Fruit fly (Drosophila melanogaster) whole organism, embryonic: ENCODE results near the gene CG10011.

Experiments
- CG10267 ChIP-seq: fragments of 200-800 bp; sonication (Bioruptor generic); optimal IDR thresholded peaks from 2 replicates; lab custom pipeline; 2018; ENCODE audit warnings: missing biosample characterization, mild to moderate bottlenecking, missing genetic modification characterization, moderate library complexity
- CG14667 ChIP-seq: fragments of 200-800 bp; sonication (Bioruptor generic); IDR thresholded peaks from 2 replicates; pipeline ENCODE4 v1.3.6; 2022; ENCODE audit warnings: missing biosample characterization, missing genetic modification characterization
- CG14860 ChIP-seq: fragments of 200-800 bp; sonication (Bioruptor generic); IDR thresholded peaks from 3 replicates; pipeline ENCODE4 v1.3.6; 2022; ENCODE audit warnings: missing biosample characterization, missing genetic modification characterization; ENCODE audit not compliant: partially characterized antibody
- CG1603 ChIP-seq: fragments of 200-800 bp; sonication (Bioruptor generic); optimal IDR thresholded peaks from 2 replicates; lab custom pipeline; 2019; ENCODE audit warnings: missing biosample characterization, mild to moderate bottlenecking, missing genetic modification characterization, moderate library complexity
- CG1647 ChIP-seq: fragments of 200-800 bp; sonication (Bioruptor generic); optimal IDR thresholded peaks from 3 replicates; lab custom pipeline; 2016; ENCODE audit warnings: missing biosample characterization, missing genetic modification characterization
- CG17361 ChIP-seq: fragments of 200-800 bp; sonication (Bioruptor generic); IDR thresholded peaks from 3 replicates; pipeline ENCODE4 v1.3.6; 2022; ENCODE audit warnings: missing biosample characterization, missing genetic modification characterization
- CG17385 ChIP-seq: fragments of 200-800 bp; sonication (Bioruptor generic); optimal IDR thresholded peaks from 3 replicates; lab custom pipeline; 2018; ENCODE audit warnings: missing biosample characterization, mild to moderate bottlenecking, missing genetic modification characterization
- CG18764 ChIP-seq: fragments of 200-800 bp; sonication (Bioruptor generic); optimal IDR thresholded peaks from 3 replicates; lab custom pipeline; 2016; ENCODE audit warnings: missing biosample characterization, missing genetic modification characterization
- CG30020 ChIP-seq: fragments of 200-800 bp; optimal IDR thresholded peaks from 2 replicates; lab custom pipeline; 2019; ENCODE audit warnings: missing biosample characterization, mild to moderate bottlenecking, missing genetic modification characterization, moderate library complexity
- CG32532 ChIP-seq: fragments of 200-800 bp; sonication (Bioruptor generic); IDR thresholded peaks from 2 replicates; pipeline ENCODE4 v1.3.6; 2022; ENCODE audit warnings: missing biosample characterization, missing genetic modification characterization
- CG33213 ChIP-seq: fragments of 200-800 bp; sonication (Bioruptor generic); optimal IDR thresholded peaks from 3 replicates; lab custom pipeline; 2016; ENCODE audit warnings: missing biosample characterization, missing genetic modification characterization
- CG3838 ChIP-seq: fragments of 200-800 bp; sonication (Bioruptor generic); optimal IDR thresholded peaks from 3 replicates; lab custom pipeline; 2016; ENCODE audit warnings: missing biosample characterization, missing genetic modification characterization
- CG42726 ChIP-seq: fragments of 200-800 bp; sonication (Bioruptor generic); IDR thresholded peaks from 2 replicates; pipeline ENCODE4 v1.3.6; 2022; ENCODE audit warnings: missing biosample characterization, missing genetic modification characterization; ENCODE audit not compliant: partially characterized antibody
- CG4328 ChIP-seq: fragments of 200-800 bp; sonication (Bioruptor generic); optimal IDR thresholded peaks from 3 replicates; lab custom pipeline; 2017; ENCODE audit warnings: missing biosample characterization, missing genetic modification reagents, missing genetic modification characterization
- CG4360 ChIP-seq: fragments of 200-800 bp; sonication (Bioruptor generic); IDR thresholded peaks from 2 replicates; pipeline ENCODE4 v1.3.6; 2022; ENCODE audit warnings: missing biosample characterization, missing genetic modification characterization
- CG4404 ChIP-seq: fragments of 200-800 bp; sonication (Bioruptor generic); IDR thresholded peaks from 2 replicates; pipeline ENCODE4 v1.3.6; 2022; ENCODE audit warnings: missing biosample characterization, missing genetic modification characterization
- CG7786 ChIP-seq: fragments of 200-800 bp; sonication (Bioruptor generic); optimal IDR thresholded peaks from 2 replicates; lab custom pipeline; 2016; ENCODE audit warnings: missing biosample characterization, missing genetic modification characterization
- D ChIP-seq, 2 experiments: fragments of 200-800 bp in 1 of 2; fragments of >200 bp in 1 of 2; sonication (Bioruptor generic) in 1 of 2; optimal IDR thresholded peaks; 2 replicates in 1 of 2; 3 replicates in 1 of 2; lab custom pipeline; 2017; ENCODE audit warnings: mild to moderate bottlenecking in 1 of 2, missing biosample characterization in 1 of 2, missing genetic modification characterization in 1 of 2, missing genetic modification reagents in 1 of 2
- D19B ChIP-seq: fragments of 200-800 bp; sonication (Bioruptor generic); optimal IDR thresholded peaks from 2 replicates; lab custom pipeline; 2017; ENCODE audit warnings: missing biosample characterization, mild to moderate bottlenecking, missing genetic modification characterization
- Drgx ChIP-seq: fragments of 200-800 bp; sonication (Bioruptor generic); IDR thresholded peaks from 2 replicates; pipeline ENCODE4 v1.3.6; 2022; ENCODE audit warnings: missing biosample characterization, missing genetic modification characterization
- Ets65A ChIP-seq: fragments of 200-800 bp; sonication (Bioruptor generic); peaks from one replicate; lab custom pipeline; 2016; ENCODE audit warnings: missing biosample characterization, missing genetic modification characterization
- GATAe ChIP-seq: fragments of 200-800 bp; sonication (Bioruptor generic); conservative IDR thresholded peaks from 2 replicates; pipeline ENCODE4 v1.3.6; 2022; ENCODE audit warnings: missing biosample characterization, missing genetic modification characterization
- Hand ChIP-seq: fragments of 200-800 bp; sonication (Bioruptor generic); optimal IDR thresholded peaks from 2 replicates; lab custom pipeline; 2017; ENCODE audit warnings: mild to moderate bottlenecking, missing biosample characterization, missing genetic modification reagents, missing genetic modification characterization
- Hmr ChIP-seq: fragments of 200-800 bp; sonication (Bioruptor generic); optimal IDR thresholded peaks from 3 replicates; lab custom pipeline; 2017; ENCODE audit warnings: mild to moderate bottlenecking, missing biosample characterization, missing genetic modification reagents, missing genetic modification characterization
- Hr3 ChIP-seq: fragments of 200-800 bp; sonication (Bioruptor generic); optimal IDR thresholded peaks from 3 replicates; lab custom pipeline; 2016; ENCODE audit warnings: missing biosample characterization, missing genetic modification characterization
- Hr51 ChIP-seq, 2 experiments: fragments of 200-800 bp; sonication (Bioruptor generic); optimal IDR thresholded peaks; 2 replicates in 1 of 2; 3 replicates in 1 of 2; lab custom pipeline; 2016 to 2018; ENCODE audit warnings: missing biosample characterization in 2 of 2, missing genetic modification characterization in 2 of 2, mild to moderate bottlenecking in 1 of 2, moderate library complexity in 1 of 2
- Hsf ChIP-seq: fragments of 200-800 bp; sonication (Bioruptor generic); optimal IDR thresholded peaks from 3 replicates; lab custom pipeline; 2016; ENCODE audit warnings: missing biosample characterization, missing genetic modification characterization
- Scr ChIP-seq: fragments of 200-800 bp; sonication (Bioruptor generic); IDR thresholded peaks from 2 replicates; pipeline ENCODE4 v1.3.6; 2022; ENCODE audit warnings: missing biosample characterization, missing genetic modification characterization; ENCODE audit not compliant: partially characterized antibody
- Vsx1 ChIP-seq: fragments of 200-800 bp; sonication (Bioruptor generic); optimal IDR thresholded peaks from 2 replicates; lab custom pipeline; 2017; ENCODE audit warnings: missing biosample characterization, mild to moderate bottlenecking, missing genetic modification characterization, missing genetic modification reagents
- ab ChIP-seq: fragments of 200-800 bp; sonication (Bioruptor generic); optimal IDR thresholded peaks from 2 replicates; lab custom pipeline; 2016; ENCODE audit warnings: missing biosample characterization, missing genetic modification characterization
- dysf ChIP-seq: fragments of 200-800 bp; sonication (Bioruptor generic); IDR thresholded peaks from 3 replicates; pipeline ENCODE4 v1.3.6; 2022; ENCODE audit warnings: missing biosample characterization, missing genetic modification characterization
- ewg ChIP-seq: fragments of 200-800 bp; sonication (Bioruptor generic); optimal IDR thresholded peaks from 3 replicates; lab custom pipeline; 2017; ENCODE audit warnings: mild to moderate bottlenecking, missing biosample characterization, missing genetic modification reagents, missing genetic modification characterization
- exex ChIP-seq: fragments of 200-800 bp; sonication (Bioruptor generic); optimal IDR thresholded peaks from 4 replicates; lab custom pipeline; 2018; ENCODE audit warnings: missing biosample characterization, mild to moderate bottlenecking, missing genetic modification characterization, moderate library complexity
- kah ChIP-seq: fragments of 200-800 bp; sonication (Bioruptor generic); optimal IDR thresholded peaks from 2 replicates; lab custom pipeline; 2018; ENCODE audit warnings: missing biosample characterization, mild to moderate bottlenecking, missing genetic modification characterization
- lilli ChIP-seq: fragments of 200-800 bp; sonication (Bioruptor generic); optimal IDR thresholded peaks from 3 replicates; lab custom pipeline; 2016; ENCODE audit warnings: missing biosample characterization, missing genetic modification characterization
- lov ChIP-seq, 2 experiments: fragments of 200-800 bp in 1 of 2; fragments of >200 bp in 1 of 2; sonication (Bioruptor generic) in 1 of 2; IDR thresholded peaks in 1 of 2; optimal IDR thresholded peaks in 1 of 2; 2 replicates in 1 of 2; 3 replicates in 1 of 2; pipeline versions ENCODE4 v1.3.6 to Lab custom; 2017 to 2022; ENCODE audit warnings: missing biosample characterization in 1 of 2, missing genetic modification characterization in 1 of 2
- nerfin-1 ChIP-seq: fragments of 200-800 bp; sonication (Bioruptor generic); optimal IDR thresholded peaks from 3 replicates; lab custom pipeline; 2019; ENCODE audit warnings: missing biosample characterization, mild to moderate bottlenecking, missing genetic modification characterization, moderate library complexity
- oc ChIP-seq: fragments of 200-800 bp; sonication (Bioruptor generic); optimal IDR thresholded peaks from 2 replicates; lab custom pipeline; 2018; ENCODE audit warnings: missing biosample characterization, mild to moderate bottlenecking, missing genetic modification characterization, moderate library complexity
- rib ChIP-seq: fragments of 200-800 bp; sonication (Bioruptor generic); IDR thresholded peaks from 2 replicates; pipeline ENCODE4 v1.3.6; 2022; ENCODE audit warnings: missing biosample characterization, missing genetic modification characterization
- schlank ChIP-seq: fragments of 200-800 bp; sonication (Bioruptor generic); optimal IDR thresholded peaks from 2 replicates; lab custom pipeline; 2018; ENCODE audit warnings: missing biosample characterization, mild to moderate bottlenecking, missing genetic modification characterization
- sd ChIP-seq: fragments of 200-800 bp; sonication (Bioruptor generic); optimal IDR thresholded peaks from 3 replicates; lab custom pipeline; 2018; ENCODE audit warnings: missing biosample characterization, mild to moderate bottlenecking, missing genetic modification characterization, moderate library complexity
- shn ChIP-seq: fragments of 200-800 bp; sonication (Bioruptor generic); optimal IDR thresholded peaks from 3 replicates; lab custom pipeline; 2016; ENCODE audit warnings: missing biosample characterization, missing genetic modification characterization
- sim ChIP-seq: fragments of 200-800 bp; sonication (Bioruptor generic); IDR thresholded peaks from 2 replicates; pipeline ENCODE4 v1.3.6; 2022; ENCODE audit warnings: missing biosample characterization, missing genetic modification characterization
- sna ChIP-seq: fragments of 200-800 bp; sonication (Bioruptor generic); IDR thresholded peaks from 2 replicates; pipeline ENCODE4 v1.3.6; 2022; ENCODE audit warnings: missing biosample characterization, missing genetic modification characterization; ENCODE audit not compliant: partially characterized antibody
- sr ChIP-seq: fragments of 200-800 bp; sonication (Bioruptor generic); IDR thresholded peaks from 3 replicates; pipeline ENCODE4 v1.3.6; 2022; ENCODE audit warnings: missing biosample characterization, missing genetic modification characterization
- tin ChIP-seq: fragments of 200-800 bp; sonication (Bioruptor generic); optimal IDR thresholded peaks from 3 replicates; lab custom pipeline; 2016; ENCODE audit warnings: missing biosample characterization, missing genetic modification characterization
- vnd ChIP-seq: fragments of 200-800 bp; sonication (Bioruptor generic); IDR thresholded peaks from 3 replicates; pipeline ENCODE4 v1.3.6; 2022; ENCODE audit warnings: missing biosample characterization, missing genetic modification characterization; ENCODE audit not compliant: partially characterized antibody
- z ChIP-seq: fragments of 200-800 bp; sonication (Bioruptor generic); IDR thresholded peaks from 3 replicates; pipeline ENCODE4 v1.3.6; 2022; ENCODE audit warnings: missing biosample characterization, missing genetic modification characterization

CG10011 gene

dm6 chr3R:28676870-28677526, 42.1 kb upstream of the CG10011 start (continued):
- TF ChIP-seq CG17361 (GFP tag; lab: Robert Waterston, UW) (no peak), CG14667 (GFP tag; lab: Robert Waterston, UW) (peak; percentile 27; the same call in 1 of the 2 replicates), vnd (GFP tag; lab: Robert Waterston, UW) (no peak), CG18764 (GFP tag; lab: Kevin White, UChicago) (no peak), CG32532 (GFP tag; lab: Robert Waterston, UW) (peak; percentile 76), z (no peak), tin (GFP tag; lab: Kevin White, UChicago) (peak; percentile 11), D (optimal IDR thresholded peaks at IDR 0.05; lab: Kevin White, UChicago) (no peak), D (GFP tag; optimal IDR thresholded peaks at IDR 0.05; lab: Kevin White, UChicago) (no peak), sna (GFP tag; lab: Robert Waterston, UW) (no peak), lilli (GFP tag; lab: Kevin White, UChicago) (peak; percentile 67), oc (peak; percentile 48), sd (tag; lab: Kevin White, UChicago) (peak; percentile 57), shn (no peak), CG3838 (GFP tag; lab: Kevin White, UChicago) (no peak), lov (optimal IDR thresholded peaks at IDR 0.05; lab: Kevin White, UChicago) (no peak), lov (GFP tag; IDR thresholded peaks at IDR 0.05; lab: Robert Waterston, UW) (no peak), schlank (tag; lab: Kevin White, UChicago) (no peak), nerfin-1 (tag; lab: Kevin White, UChicago) (no peak), CG1603 (peak; percentile 46), exex (tag; lab: Kevin White, UChicago) (no peak), Hsf (GFP tag; lab: Kevin White, UChicago) (peak; percentile 27), CG33213 (no peak), Hmr (GFP tag; lab: Kevin White, UChicago) (peak; percentile 37), Vsx1 (peak; percentile 33), CG30020 (tag; lab: Kevin White, UChicago) (no peak), CG4328 (no peak), sr (GFP tag; lab: Robert Waterston, UW) (no peak), CG42726 (GFP tag; lab: Robert Waterston, UW) (no peak), Drgx (GFP tag; lab: Robert Waterston, UW) (no peak), Hr51 (GFP tag; optimal IDR thresholded peaks at IDR 0.05; lab: Kevin White, UChicago) (peak in 1 of 2 experiments; percentile 73), dysf (peak; percentile 80), ewg (peak; percentile 1), Scr (GFP tag; lab: Robert Waterston, UW) (no peak), ab (GFP tag; lab: Kevin White, UChicago) (no peak), GATAe (GFP tag; lab: Robert Waterston, UW) (no peak), Ets65A (GFP tag; lab: Kevin White, UChicago) (peak; percentile 90), CG1647 (GFP tag; lab: Kevin White, UChicago) (no peak), CG4404 (GFP tag; lab: Robert Waterston, UW) (peak; percentile 14; the same call in 1 of the 2 replicates), Hand (GFP tag; lab: Kevin White, UChicago) (no peak), D19B (peak; percentile 14), Hr3 (no peak), CG4360 (no peak), rib (GFP tag; lab: Robert Waterston, UW) (no peak), CG10267 (tag; lab: Kevin White, UChicago) (no peak), CG14860 (GFP tag; lab: Robert Waterston, UW) (no peak), sim (GFP tag; lab: Robert Waterston, UW) (no peak), CG17385 (GFP tag; lab: Kevin White, UChicago) (peak; percentile 31), kah (no peak), CG7786 (GFP tag; lab: Kevin White, UChicago) (no peak)
